Worm (Caenorhabditis elegans) whole organism, young adult: ENCODE results near the gene ZK792.7.

ENCODE experiments used
- cebp-1 ChIP-seq, 2 experiments: fragments of 200-800 bp in 1 of 2; sonication (Bioruptor generic) in 1 of 2; sonication (generic microtip) in 1 of 2; IDR thresholded peaks in 1 of 2; optimal IDR thresholded peaks in 1 of 2; 2 replicates each; pipeline versions ENCODE4 v1.3.6 to Lab custom; 2017 to 2022; ENCODE audit warnings: missing compliant biosample characterization in 2 of 2, missing genetic modification characterization in 2 of 2, mild to moderate bottlenecking in 1 of 2, missing genetic modification reagents in 1 of 2, moderate library complexity in 1 of 2
- ceh-100 ChIP-seq: fragments of 200-800 bp; sonication (Bioruptor generic); IDR thresholded peaks from 2 replicates; pipeline ENCODE4 v1.3.6; 2022; ENCODE audit warnings: missing genetic modification reagents, missing genetic modification characterization, missing compliant biosample characterization
- hmg-1.2 ChIP-seq: fragments of 200-800 bp; sonication (Bioruptor generic); IDR thresholded peaks from 2 replicates; pipeline ENCODE4 v1.3.6; 2022; ENCODE audit warnings: missing genetic modification reagents, missing genetic modification characterization, missing compliant biosample characterization

ZK792.7 gene

ce11 chrIV:11745340-11745739 is 51.1 kb downstream of the ZK792.7 start, which contains the start of gene gem-4:
Gene gem-4 (plus strand): TSS chrIV:11745640.
- TF ChIP-seq ceh-100 (GFP tag; lab: Robert Waterston, UW) (no peak), hmg-1.2 (GFP tag; lab: Robert Waterston, UW) (no peak), cebp-1 (GFP tag; IDR thresholded peaks at IDR 0.05; lab: Robert Waterston, UW) (peak; percentile 36; the same call in 1 of the 2 replicates), cebp-1 (tag; optimal IDR thresholded peaks at IDR 0.05; lab: Kevin White, UChicago) (peak; percentile 53)
